Worm (Caenorhabditis elegans): Measurements from ENCODE around the gene F47B8.3.

ce11 chrV:14296499-14296898 is 26.3 kb downstream of the F47B8.3 start, which contains the start of gene F14D7.3:
- TF ChIP-seq tra-4 (tag; optimal IDR thresholded peaks at IDR 0.05) (no peak), ama-1 (optimal IDR thresholded peaks at IDR 0.05) (no peak), hnd-1 (tag; optimal IDR thresholded peaks at IDR 0.05) (no peak), ets-7 (tag; optimal IDR thresholded peaks at IDR 0.05) (no peak)

Data from whole organism, early embryonic.